Fruit fly (Drosophila melanogaster): Measurements from ENCODE around the gene CG32344.
A peak's percentile ranks its signal among the peaks of the same experiment; 100 is the strongest.

Gene CG32344

DNA sequence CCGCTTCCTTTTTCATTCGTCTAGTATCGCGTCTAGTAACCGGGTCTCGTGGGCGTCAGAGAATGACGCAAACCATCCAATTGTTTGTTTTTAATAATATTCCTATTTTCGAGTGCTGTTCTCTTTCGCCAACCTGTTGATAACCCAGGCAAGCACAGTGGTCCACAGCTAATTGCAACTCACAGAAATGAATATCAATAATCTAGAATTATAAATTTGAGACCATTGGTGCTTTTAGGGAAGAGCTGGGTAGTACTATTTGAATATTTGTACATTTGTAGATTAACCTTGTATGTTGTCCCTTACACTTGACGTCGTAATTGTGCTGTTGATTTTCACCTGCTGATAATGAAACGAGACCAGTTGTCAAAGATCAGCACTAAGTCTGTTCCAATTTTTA lies 25.2 kb upstream of the CG32344 start:
- TF ChIP-seq CG17806 (tag; optimal IDR thresholded peaks at IDR 0.05) = no peak
- TF ChIP-seq fd96Ca (GFP tag; IDR thresholded peaks at IDR 0.05) = no peak
- TF ChIP-seq CG8301 (tag; optimal IDR thresholded peaks at IDR 0.05) = no peak
- TF ChIP-seq Snoo (tag; optimal IDR thresholded peaks at IDR 0.05) = no peak
- no peak for TF ChIP-seq D1 (tag; optimal IDR thresholded peaks at IDR 0.05)
- TF ChIP-seq gl (tag; optimal IDR thresholded peaks at IDR 0.05) = no peak
- no peak for TF ChIP-seq CG13204 (GFP tag; optimal IDR thresholded peaks at IDR 0.05)
- no peak for TF ChIP-seq CG8159 (tag; optimal IDR thresholded peaks at IDR 0.05)
- no peak for TF ChIP-seq CG10348 (GFP tag; IDR thresholded peaks at IDR 0.05)
- no peak for TF ChIP-seq CG15710 (tag; optimal IDR thresholded peaks at IDR 0.05)
- TF ChIP-seq Pif1B (GFP tag; optimal IDR thresholded peaks at IDR 0.05) = no peak
- TF ChIP-seq CG4496 (GFP tag; IDR thresholded peaks at IDR 0.05) = no peak
- no peak for TF ChIP-seq CG14655 (GFP tag; optimal IDR thresholded peaks at IDR 0.05)
- TF ChIP-seq CG34367 (tag; optimal IDR thresholded peaks at IDR 0.05) = no peak
- TF ChIP-seq rn (GFP tag; IDR thresholded peaks at IDR 0.05) = no peak
- TF ChIP-seq Pif1A (GFP tag; optimal IDR thresholded peaks at IDR 0.05) = no peak
- no peak for TF ChIP-seq EcR (GFP tag; optimal IDR thresholded peaks at IDR 0.05)
- TF ChIP-seq Ets98B (GFP tag; IDR thresholded peaks at IDR 0.05) = no peak

DNA sequence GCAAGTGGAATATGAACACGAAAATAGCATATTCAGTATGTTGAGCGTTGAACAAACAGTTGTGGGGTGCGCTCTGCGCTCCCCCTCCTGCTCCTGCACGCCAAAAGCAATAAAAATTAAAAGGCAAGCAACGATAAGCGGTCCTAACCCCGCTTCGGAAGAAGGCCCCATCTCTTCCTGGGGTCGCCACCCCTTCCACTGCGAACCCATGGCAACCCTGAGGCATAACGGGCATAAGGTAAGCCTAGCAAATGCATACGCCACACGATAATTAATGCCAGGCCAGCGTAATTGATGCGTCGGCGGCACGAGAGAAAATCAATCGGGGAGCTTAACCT lies 23.9 kb upstream of the CG32344 start:
- TF ChIP-seq EcR (GFP tag; optimal IDR thresholded peaks at IDR 0.05) (no peak), CG14655 (GFP tag; optimal IDR thresholded peaks at IDR 0.05) (no peak), CG12605 (GFP tag; IDR thresholded peaks at IDR 0.05) (no peak), CG13204 (GFP tag; optimal IDR thresholded peaks at IDR 0.05) (no peak), Pif1A (GFP tag; optimal IDR thresholded peaks at IDR 0.05) (no peak), CG34367 (tag; optimal IDR thresholded peaks at IDR 0.05) (no peak), D1 (tag; optimal IDR thresholded peaks at IDR 0.05) (no peak), gl (tag; optimal IDR thresholded peaks at IDR 0.05) (no peak), Ets98B (GFP tag; IDR thresholded peaks at IDR 0.05) (no peak), CG32121 (GFP tag; IDR thresholded peaks at IDR 0.05) (no peak)

DNA sequence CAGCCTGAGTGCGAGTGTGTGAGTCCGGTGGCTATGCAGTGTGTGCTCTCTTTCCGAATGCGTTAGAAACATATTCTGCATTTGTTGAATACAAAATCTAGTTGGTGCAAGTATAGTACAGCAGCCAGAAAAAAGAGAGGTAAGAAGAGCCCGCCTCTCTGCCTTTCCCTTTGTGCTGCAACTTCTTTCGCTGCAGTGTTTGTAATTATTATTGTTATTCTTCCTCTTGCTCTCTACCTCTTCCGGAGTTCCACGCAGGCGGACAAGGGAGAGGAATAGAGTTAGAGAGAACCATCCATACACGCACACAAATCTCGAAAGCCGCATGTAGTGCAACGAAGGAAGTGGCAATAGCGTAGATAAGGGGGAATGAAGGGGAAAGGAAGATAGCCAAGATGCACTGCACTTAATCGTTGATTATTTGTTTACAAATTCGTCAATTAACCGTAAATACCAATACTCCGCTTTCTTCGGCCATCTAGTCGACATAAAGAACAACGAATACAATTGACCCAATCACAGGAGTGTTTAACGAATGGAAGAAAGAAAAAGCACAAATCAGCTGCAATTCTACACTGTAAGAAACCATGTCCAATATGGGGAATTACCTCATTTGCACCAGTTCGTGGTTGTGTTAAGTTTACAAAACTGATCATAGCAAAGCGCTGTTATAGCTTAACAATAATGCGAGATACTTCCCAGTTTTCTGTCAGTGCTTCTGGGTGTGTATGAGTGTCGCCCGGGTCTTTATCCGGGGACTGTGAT lies 23.3 kb upstream of the CG32344 start:
- TF ChIP-seq CG8301 (tag; optimal IDR thresholded peaks at IDR 0.05) (peak; percentile 92), CG15710 (tag; optimal IDR thresholded peaks at IDR 0.05) (peak; percentile 82), D1 (tag; optimal IDR thresholded peaks at IDR 0.05) (peak; percentile 36), CG4496 (GFP tag; IDR thresholded peaks at IDR 0.05) (peak; percentile 92), EcR (GFP tag; optimal IDR thresholded peaks at IDR 0.05) (peak; percentile 55), CG10348 (GFP tag; IDR thresholded peaks at IDR 0.05) (0 out of 2 replicates have a peak, but pooled peaks have one; percentile 39), rn (GFP tag; IDR thresholded peaks at IDR 0.05) (peak; percentile 87), CG13204 (GFP tag; optimal IDR thresholded peaks at IDR 0.05) (peak; percentile 53), CG34367 (tag; optimal IDR thresholded peaks at IDR 0.05) (peak; percentile 81), Ets98B (GFP tag; IDR thresholded peaks at IDR 0.05) (peak; percentile 93), CG8159 (tag; optimal IDR thresholded peaks at IDR 0.05) (peak; percentile 83), CG14655 (GFP tag; optimal IDR thresholded peaks at IDR 0.05) (peak; percentile 95), Pif1A (GFP tag; optimal IDR thresholded peaks at IDR 0.05) (peak; percentile 90), CG32121 (GFP tag; IDR thresholded peaks at IDR 0.05) (peak; percentile 90), CG17806 (tag; optimal IDR thresholded peaks at IDR 0.05) (peak; percentile 84), CG12605 (GFP tag; IDR thresholded peaks at IDR 0.05) (peak; percentile 83), gl (tag; optimal IDR thresholded peaks at IDR 0.05) (peak; percentile 72), Pif1B (GFP tag; optimal IDR thresholded peaks at IDR 0.05) (peak; percentile 86), Snoo (tag; optimal IDR thresholded peaks at IDR 0.05) (peak; percentile 76), fd96Ca (GFP tag; IDR thresholded peaks at IDR 0.05) (peak; percentile 91), CG9948 (tag; optimal IDR thresholded peaks at IDR 0.05) (peak; percentile 82)

DNA sequence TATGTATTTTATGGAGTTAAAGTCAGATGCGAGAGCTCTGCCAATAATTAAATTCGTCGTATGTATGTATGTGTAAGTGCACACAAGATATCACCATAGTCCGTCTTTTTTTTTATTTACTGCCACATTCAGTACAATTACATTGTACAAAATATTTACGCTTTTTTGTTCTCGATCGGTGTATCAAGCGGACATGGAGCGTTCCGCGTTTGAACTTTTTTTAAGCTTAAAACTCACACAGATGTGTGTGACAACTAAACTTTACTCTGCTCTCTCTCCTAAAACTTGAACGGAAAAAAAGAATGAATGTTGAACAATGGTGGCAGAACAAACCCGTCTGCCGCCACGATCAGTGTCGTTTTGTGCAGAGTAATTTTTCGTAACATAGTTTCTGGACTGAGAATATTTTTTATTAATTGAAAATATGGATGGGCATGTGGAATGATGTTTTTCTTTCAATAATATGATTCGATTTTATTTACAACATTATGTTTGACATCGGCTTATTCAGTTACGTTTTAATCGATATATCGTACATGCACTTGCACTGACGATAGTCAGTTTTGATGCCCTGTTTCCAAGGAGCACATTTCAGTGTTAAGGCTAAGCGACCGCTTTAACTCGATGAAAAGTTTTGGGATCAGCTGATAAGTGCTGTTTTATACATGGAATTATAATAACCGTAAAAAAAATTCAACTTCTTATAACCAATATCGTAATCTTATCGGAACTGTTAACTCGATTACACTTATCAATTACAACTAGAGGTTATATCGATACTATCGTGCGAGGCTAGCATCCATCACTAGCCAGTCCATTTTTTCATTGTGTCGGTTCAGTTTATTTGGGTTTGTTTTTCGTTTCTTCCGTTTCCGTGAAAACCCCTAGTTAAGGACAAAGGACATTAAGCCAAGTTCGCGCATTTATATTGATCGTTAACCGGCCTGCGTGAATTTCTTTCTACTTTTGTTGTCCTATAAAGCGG lies 22.4 kb upstream of the CG32344 start, which contains the start of gene mth:
Gene mth, minus strand, starts transcription at position 302 of the 985 bp plus-strand sequence.
- TF ChIP-seq CG32121 (GFP tag; IDR thresholded peaks at IDR 0.05) (peak; percentile 49; the same call in 1 of the 2 replicates), Snoo (tag; optimal IDR thresholded peaks at IDR 0.05) (peak; percentile 23), Ets98B (GFP tag; IDR thresholded peaks at IDR 0.05) (peak; percentile 5; the same call in 1 of the 2 replicates), Pif1A (GFP tag; optimal IDR thresholded peaks at IDR 0.05) (peak; percentile 48), D1 (tag; optimal IDR thresholded peaks at IDR 0.05) (no peak), CG15710 (tag; optimal IDR thresholded peaks at IDR 0.05) (peak; percentile 28), gl (tag; optimal IDR thresholded peaks at IDR 0.05) (peak; percentile 20), Pif1B (GFP tag; optimal IDR thresholded peaks at IDR 0.05) (peak; percentile 9), CG9948 (tag; optimal IDR thresholded peaks at IDR 0.05) (no peak), rn (GFP tag; IDR thresholded peaks at IDR 0.05) (peak; percentile 47; the same call in 1 of the 2 replicates)

DNA sequence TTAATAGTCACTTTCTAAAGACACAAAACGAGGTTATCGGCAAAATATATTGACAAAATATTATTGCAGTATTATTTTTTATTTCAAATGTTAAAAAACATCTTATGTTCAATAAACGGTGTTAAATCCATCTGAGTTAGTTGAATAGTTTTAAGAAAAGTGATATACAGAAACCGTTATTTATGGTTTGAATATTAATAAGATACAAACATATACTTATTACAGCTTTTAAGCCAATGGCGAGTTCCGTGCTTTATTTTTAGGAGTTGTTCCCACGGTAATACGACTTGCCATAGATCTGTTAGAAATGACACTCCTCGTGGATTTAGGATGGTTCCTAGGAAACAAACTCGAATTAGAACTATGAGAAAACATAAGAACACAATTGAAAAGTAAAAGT lies 18.8 kb upstream of the CG32344 start:
- TF ChIP-seq Ets98B (GFP tag; IDR thresholded peaks at IDR 0.05) = no peak

Data from whole organism, pupa.